Worm (Caenorhabditis elegans): ENCODE data around the gene R09H10.1.

DNA sequence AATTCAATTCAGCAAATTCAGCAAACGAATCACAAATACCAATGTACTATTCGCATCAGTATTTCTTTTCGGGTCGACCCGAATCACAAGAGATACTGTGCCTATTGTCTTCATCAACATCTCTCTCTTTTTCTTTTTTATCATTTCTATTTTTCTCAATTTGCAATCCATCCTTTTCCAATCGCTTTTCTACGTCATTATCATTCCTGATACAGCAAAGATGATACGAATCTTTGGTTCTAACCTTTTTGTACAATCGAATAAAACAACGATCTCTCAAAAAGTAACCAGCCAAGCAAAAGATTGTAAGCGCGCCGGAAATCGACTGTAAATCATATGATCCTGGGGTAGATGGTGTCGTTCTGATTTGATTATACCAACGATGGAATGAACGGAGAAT, 9.8 kb downstream of the R09H10.1 start:
- TF ChIP-seq tbx-37 (GFP tag; conservative IDR thresholded peaks at IDR 0.05) (no peak), sea-1 (GFP tag; conservative IDR thresholded peaks at IDR 0.05) (no peak), F13C5.2 (tag; optimal IDR thresholded peaks at IDR 0.05) (no peak), flt-1 (GFP tag; IDR thresholded peaks at IDR 0.05) (no peak), pes-1 (GFP tag; IDR thresholded peaks at IDR 0.05) (no peak), ama-1 (optimal IDR thresholded peaks at IDR 0.05) (no peak), B0310.2 (tag; optimal IDR thresholded peaks at IDR 0.05) (no peak), hmg-4 (GFP tag; optimal IDR thresholded peaks at IDR 0.05) (no peak), tbx-11 (GFP tag; IDR thresholded peaks at IDR 0.05) (no peak), ets-7 (tag; optimal IDR thresholded peaks at IDR 0.05) (no peak), hmbx-1 (tag; optimal IDR thresholded peaks at IDR 0.05) (no peak), ceh-13 (GFP tag; optimal IDR thresholded peaks at IDR 0.05) (no peak), tra-4 (tag; optimal IDR thresholded peaks at IDR 0.05) (no peak), scrt-1 (GFP tag; IDR thresholded peaks at IDR 0.05) (no peak)
